Worm (Caenorhabditis elegans) whole organism, young adult: Measurements from ENCODE around the gene F42F12.3.

ENCODE experiments used
- F33H1.4 ChIP-seq: fragments of 200-800 bp; sonication (Bioruptor generic); IDR thresholded peaks from 2 replicates; pipeline ENCODE4 v1.3.6; 2022; ENCODE audit warnings: missing genetic modification reagents, missing genetic modification characterization, missing compliant biosample characterization
- Y67H2A.10 ChIP-seq: fragments of 200-800 bp; sonication (Bioruptor generic); conservative IDR thresholded peaks from 2 replicates; pipeline ENCODE4 v1.3.6; 2022; ENCODE audit warnings: missing genetic modification reagents, missing genetic modification characterization, missing compliant biosample characterization
- nfyb-1 ChIP-seq: fragments of 200-800 bp; sonication (Bioruptor generic); IDR thresholded peaks from 2 replicates; pipeline ENCODE4 v1.3.6; 2022; ENCODE audit warnings: missing genetic modification reagents, missing genetic modification characterization, missing compliant biosample characterization
- ztf-25 ChIP-seq: fragments of 200-800 bp; sonication (Bioruptor generic); IDR thresholded peaks from 2 replicates; pipeline ENCODE4 v1.3.6; 2022; ENCODE audit warnings: missing genetic modification reagents, missing genetic modification characterization, missing compliant biosample characterization

ce11 chrX:12304231-12304630, 46.1 kb upstream of the F42F12.3 start:
- TF ChIP-seq F33H1.4 (GFP tag; lab: Robert Waterston, UW) (no peak), ztf-25 (GFP tag; lab: Robert Waterston, UW) (no peak), nfyb-1 (GFP tag; lab: Robert Waterston, UW) (no peak), Y67H2A.10 (GFP tag; lab: Robert Waterston, UW) (no peak)
